Fruit fly (Drosophila melanogaster) whole organism, embryonic: ENCODE results near the gene Efr.
A peak's percentile ranks its signal among the peaks of the same experiment; 100 is the strongest.

ENCODE experiments used
- B-H2 ChIP-seq: fragments of 200-800 bp; sonication (Bioruptor generic); optimal IDR thresholded peaks from 2 replicates; lab custom pipeline; 2018; ENCODE audit warnings: missing biosample characterization, mild to moderate bottlenecking, missing genetic modification characterization
- BEAF-32 ChIP-seq: fragments of 200-800 bp; sonication (Bioruptor generic); optimal IDR thresholded peaks from 3 replicates; lab custom pipeline; 2017; ENCODE audit warnings: missing biosample characterization, missing genetic modification characterization, mild to moderate bottlenecking, moderate library complexity, missing genetic modification reagents
- CG10209 ChIP-seq: fragments of 200-800 bp; sonication (Bioruptor generic); optimal IDR thresholded peaks from 3 replicates; lab custom pipeline; 2017; ENCODE audit warnings: missing biosample characterization, mild to moderate bottlenecking, missing genetic modification characterization, missing genetic modification reagents
- CG10267 ChIP-seq: fragments of 200-800 bp; sonication (Bioruptor generic); optimal IDR thresholded peaks from 2 replicates; lab custom pipeline; 2018; ENCODE audit warnings: missing biosample characterization, mild to moderate bottlenecking, missing genetic modification characterization, moderate library complexity
- CG11504 ChIP-seq: fragments of 200-800 bp; sonication (Bioruptor generic); optimal IDR thresholded peaks from 3 replicates; lab custom pipeline; 2019; ENCODE audit warnings: missing biosample characterization, mild to moderate bottlenecking, missing genetic modification characterization, moderate library complexity
- CG12391 ChIP-seq: fragments of 200-800 bp; sonication (Bioruptor generic); optimal IDR thresholded peaks from 3 replicates; lab custom pipeline; 2018; ENCODE audit warnings: missing biosample characterization, mild to moderate bottlenecking, missing genetic modification characterization, moderate library complexity
- CG14860 ChIP-seq: fragments of 200-800 bp; sonication (Bioruptor generic); IDR thresholded peaks from 3 replicates; pipeline ENCODE4 v1.3.6; 2022; ENCODE audit warnings: missing biosample characterization, missing genetic modification characterization; ENCODE audit not compliant: partially characterized antibody
- CG1529 ChIP-seq: fragments of 200-800 bp; sonication (Bioruptor generic); optimal IDR thresholded peaks from 3 replicates; lab custom pipeline; 2018; ENCODE audit warnings: missing biosample characterization, missing genetic modification characterization
- CG2116 ChIP-seq: fragments of 200-800 bp; sonication (Bioruptor generic); optimal IDR thresholded peaks from 3 replicates; lab custom pipeline; 2018; ENCODE audit warnings: missing biosample characterization, mild to moderate bottlenecking, missing genetic modification characterization
- CG2678 ChIP-seq: fragments of 200-800 bp; sonication (Bioruptor generic); optimal IDR thresholded peaks from 3 replicates; lab custom pipeline; 2019; ENCODE audit warnings: missing biosample characterization, mild to moderate bottlenecking, missing genetic modification characterization, moderate library complexity
- CG3995 ChIP-seq: fragments of 200-800 bp; sonication (Bioruptor generic); optimal IDR thresholded peaks from 3 replicates; lab custom pipeline; 2016; ENCODE audit warnings: missing biosample characterization, missing genetic modification characterization
- CG42726 ChIP-seq: fragments of 200-800 bp; sonication (Bioruptor generic); IDR thresholded peaks from 2 replicates; pipeline ENCODE4 v1.3.6; 2022; ENCODE audit warnings: missing biosample characterization, missing genetic modification characterization; ENCODE audit not compliant: partially characterized antibody
- CG4404 ChIP-seq: fragments of 200-800 bp; sonication (Bioruptor generic); IDR thresholded peaks from 2 replicates; pipeline ENCODE4 v1.3.6; 2022; ENCODE audit warnings: missing biosample characterization, missing genetic modification characterization
- CG4617 ChIP-seq: fragments of 200-800 bp; sonication (Bioruptor generic); optimal IDR thresholded peaks from 3 replicates; lab custom pipeline; 2016; ENCODE audit warnings: missing biosample characterization, missing genetic modification characterization, borderline replicate concordance
- CG6791 ChIP-seq: fragments of 200-800 bp; sonication (Bioruptor generic); IDR thresholded peaks from 3 replicates; pipeline ENCODE4 v1.3.6; 2022; ENCODE audit warnings: missing biosample characterization, missing genetic modification characterization; ENCODE audit not compliant: partially characterized antibody
- CG8290 ChIP-seq, 3 experiments: fragments of 200-800 bp; sonication (Bioruptor generic); optimal IDR thresholded peaks; 2 replicates each; lab custom pipeline; 2016 to 2019; ENCODE audit warnings: missing biosample characterization in 3 of 3, missing genetic modification characterization in 3 of 3, mild to moderate bottlenecking in 2 of 3, moderate library complexity in 1 of 3
- Dip2 ChIP-seq: fragments of 200-800 bp; sonication (Bioruptor generic); IDR thresholded peaks from 2 replicates; pipeline ENCODE4 v1.3.6; 2022; ENCODE audit warnings: missing biosample characterization, missing genetic modification characterization
- Dll ChIP-seq: fragments of 200-800 bp; sonication (Bioruptor generic); IDR thresholded peaks from 4 replicates; pipeline ENCODE4 v1.3.6; 2022; ENCODE audit warnings: missing biosample characterization, missing genetic modification characterization; ENCODE audit not compliant: partially characterized antibody
- Doc3 ChIP-seq: fragments of 200-800 bp; sonication (Bioruptor generic); IDR thresholded peaks from 3 replicates; pipeline ENCODE4 v1.3.6; 2022; ENCODE audit warnings: missing biosample characterization, missing genetic modification characterization; ENCODE audit not compliant: partially characterized antibody
- Dref ChIP-seq: fragments of 200-800 bp; sonication (Bioruptor generic); IDR thresholded peaks from 2 replicates; pipeline ENCODE4 v1.3.6; 2022; ENCODE audit warnings: missing biosample characterization, missing genetic modification characterization
- Oaz ChIP-seq: fragments of 200-800 bp; sonication (Bioruptor generic); IDR thresholded peaks from 2 replicates; pipeline ENCODE4 v1.3.6; 2022; ENCODE audit warnings: missing biosample characterization, missing genetic modification characterization
- Oli ChIP-seq: fragments of 200-800 bp; sonication (Bioruptor generic); optimal IDR thresholded peaks from 2 replicates; lab custom pipeline; 2018; ENCODE audit warnings: missing biosample characterization, mild to moderate bottlenecking, missing genetic modification characterization, moderate library complexity
- Opbp ChIP-seq: fragments of 200-800 bp; sonication (Bioruptor generic); IDR thresholded peaks from 3 replicates; pipeline ENCODE4 v1.3.6; 2022; ENCODE audit warnings: missing biosample characterization, missing genetic modification characterization; ENCODE audit not compliant: partially characterized antibody
- Pdp1 ChIP-seq, 2 experiments: fragments of 200-800 bp; sonication (Bioruptor generic); optimal IDR thresholded peaks; 3 replicates each; lab custom pipeline; 2016; ENCODE audit warnings: missing biosample characterization in 2 of 2, missing genetic modification characterization in 2 of 2, mild to moderate bottlenecking in 1 of 2, moderate library complexity in 1 of 2
- Rx ChIP-seq: fragments of 200-800 bp; sonication (Bioruptor generic); IDR thresholded peaks from 2 replicates; pipeline ENCODE4 v1.3.6; 2022; ENCODE audit warnings: missing biosample characterization, missing genetic modification characterization
- Sry-δ ChIP-seq: fragments of 200-800 bp; sonication (Bioruptor generic); optimal IDR thresholded peaks from 2 replicates; lab custom pipeline; 2016; ENCODE audit warnings: missing biosample characterization, missing genetic modification characterization
- YL-1 ChIP-seq: fragments of 200-800 bp; sonication (Bioruptor generic); optimal IDR thresholded peaks from 3 replicates; lab custom pipeline; 2017; ENCODE audit warnings: missing biosample characterization, mild to moderate bottlenecking, missing genetic modification characterization
- ato ChIP-seq: fragments of 200-800 bp; sonication (Bioruptor generic); IDR thresholded peaks from 2 replicates; pipeline ENCODE4 v1.3.6; 2022; ENCODE audit warnings: missing biosample characterization, missing genetic modification characterization; ENCODE audit not compliant: partially characterized antibody
- bbx ChIP-seq: fragments of 200-800 bp; sonication (Bioruptor generic); IDR thresholded peaks from 2 replicates; pipeline ENCODE4 v1.3.6; 2022; ENCODE audit warnings: missing biosample characterization, missing genetic modification characterization; ENCODE audit not compliant: partially characterized antibody
- cg ChIP-seq: fragments of 200-800 bp; sonication (Bioruptor generic); optimal IDR thresholded peaks from 3 replicates; lab custom pipeline; 2019; ENCODE audit warnings: missing biosample characterization, mild to moderate bottlenecking, missing genetic modification characterization, moderate library complexity
- grn ChIP-seq: fragments of 200-800 bp; sonication (Bioruptor generic); optimal IDR thresholded peaks from 3 replicates; lab custom pipeline; 2017; ENCODE audit warnings: missing biosample characterization, missing genetic modification characterization
- inv ChIP-seq: fragments of 200-800 bp; sonication (Bioruptor generic); IDR thresholded peaks from 2 replicates; pipeline ENCODE4 v1.3.6; 2022; ENCODE audit warnings: missing biosample characterization, missing genetic modification characterization; ENCODE audit not compliant: partially characterized antibody
- kay ChIP-seq: fragments of 200-800 bp; sonication (Bioruptor generic); optimal IDR thresholded peaks from 2 replicates; lab custom pipeline; 2016; ENCODE audit warnings: missing biosample characterization, missing genetic modification characterization
- knrl ChIP-seq: fragments of 200-800 bp; sonication (Bioruptor generic); IDR thresholded peaks from 3 replicates; pipeline ENCODE4 v1.3.6; 2022; ENCODE audit warnings: missing biosample characterization, missing genetic modification characterization; ENCODE audit not compliant: partially characterized antibody
- luna ChIP-seq: fragments of 200-800 bp; sonication (Bioruptor generic); optimal IDR thresholded peaks from 2 replicates; lab custom pipeline; 2016; ENCODE audit warnings: missing biosample characterization, missing genetic modification characterization
- mam ChIP-seq: fragments of 200-800 bp; sonication (Bioruptor generic); optimal IDR thresholded peaks from 3 replicates; lab custom pipeline; 2016; ENCODE audit warnings: missing biosample characterization, missing genetic modification characterization
- mld ChIP-seq: fragments of 200-800 bp; sonication (Bioruptor generic); IDR thresholded peaks from 3 replicates; pipeline ENCODE4 v1.3.6; 2022; ENCODE audit warnings: missing biosample characterization, missing genetic modification characterization; ENCODE audit not compliant: partially characterized antibody
- nerfin-2 ChIP-seq: fragments of 200-800 bp; sonication (Bioruptor generic); IDR thresholded peaks from 2 replicates; pipeline ENCODE4 v1.3.6; 2022; ENCODE audit warnings: missing biosample characterization, missing genetic modification characterization; ENCODE audit not compliant: partially characterized antibody
- nmo ChIP-seq: fragments of 200-800 bp; sonication (Bioruptor generic); optimal IDR thresholded peaks from 2 replicates; lab custom pipeline; 2018; ENCODE audit warnings: missing biosample characterization, mild to moderate bottlenecking, missing genetic modification characterization, moderate library complexity
- schlank ChIP-seq: fragments of 200-800 bp; sonication (Bioruptor generic); optimal IDR thresholded peaks from 2 replicates; lab custom pipeline; 2018; ENCODE audit warnings: missing biosample characterization, mild to moderate bottlenecking, missing genetic modification characterization
- sim ChIP-seq: fragments of 200-800 bp; sonication (Bioruptor generic); IDR thresholded peaks from 2 replicates; pipeline ENCODE4 v1.3.6; 2022; ENCODE audit warnings: missing biosample characterization, missing genetic modification characterization
- stwl ChIP-seq: fragments of 200-800 bp; sonication (Bioruptor generic); optimal IDR thresholded peaks from 3 replicates; lab custom pipeline; 2018; ENCODE audit warnings: missing biosample characterization, mild to moderate bottlenecking, missing genetic modification characterization, moderate library complexity
- sug ChIP-seq: fragments of 200-800 bp; optimal IDR thresholded peaks from 2 replicates; lab custom pipeline; 2019; ENCODE audit warnings: missing biosample characterization, mild to moderate bottlenecking, missing genetic modification characterization, moderate library complexity
- twi ChIP-seq: fragments of 200-800 bp; optimal IDR thresholded peaks from 2 replicates; lab custom pipeline; 2019; ENCODE audit warnings: missing biosample characterization, mild to moderate bottlenecking, missing genetic modification characterization, moderate library complexity
- vfl ChIP-seq: fragments of 200-800 bp; sonication (Bioruptor generic); optimal IDR thresholded peaks from 2 replicates; lab custom pipeline; 2016; ENCODE audit warnings: missing biosample characterization, missing genetic modification characterization
- vnd ChIP-seq: fragments of 200-800 bp; sonication (Bioruptor generic); IDR thresholded peaks from 3 replicates; pipeline ENCODE4 v1.3.6; 2022; ENCODE audit warnings: missing biosample characterization, missing genetic modification characterization; ENCODE audit not compliant: partially characterized antibody
- vvl ChIP-seq: fragments of 200-800 bp; sonication (Bioruptor generic); IDR thresholded peaks from 2 replicates; pipeline ENCODE4 v1.3.6; 2022; ENCODE audit warnings: missing biosample characterization, missing genetic modification characterization
- wek ChIP-seq: fragments of 200-800 bp; sonication (Bioruptor generic); optimal IDR thresholded peaks from 3 replicates; lab custom pipeline; 2018; ENCODE audit warnings: missing biosample characterization, mild to moderate bottlenecking, missing genetic modification characterization, moderate library complexity

Efr gene

dm6 chrX:6260900-6261299 lies 41.1 kb downstream of the Efr start, which contains the start of gene Josd (continued):
- peak; percentile 19 for TF ChIP-seq YL-1 (GFP tag; lab: Kevin White, UChicago)
- no peak for TF ChIP-seq wek (GFP tag; lab: Kevin White, UChicago)
- peak; percentile 67; the same call in 1 of the 3 replicates for TF ChIP-seq mld
- TF ChIP-seq knrl (GFP tag; lab: Robert Waterston, UW), result peak; percentile 85
- peak; percentile 66 for TF ChIP-seq nerfin-2 (GFP tag; lab: Robert Waterston, UW)
- TF ChIP-seq inv (GFP tag; lab: Robert Waterston, UW), result peak; percentile 76
- TF ChIP-seq ato (GFP tag; lab: Robert Waterston, UW), result peak; percentile 50; the same call in 1 of the 2 replicates
- no peak for TF ChIP-seq vfl (GFP tag; lab: Kevin White, UChicago)
- TF ChIP-seq Dll, result peak; percentile 87
- TF ChIP-seq Doc3 (GFP tag; lab: Robert Waterston, UW), result peak; percentile 77
- no peak for TF ChIP-seq kay
- TF ChIP-seq CG11504 (tag; lab: Kevin White, UChicago), result peak; percentile 16
- TF ChIP-seq schlank (tag; lab: Kevin White, UChicago), result no peak
- peak; percentile 23 for TF ChIP-seq CG12391 (tag; lab: Kevin White, UChicago)
- TF ChIP-seq Opbp (GFP tag; lab: Robert Waterston, UW), result peak; percentile 85
- peak; percentile 69 for TF ChIP-seq CG14860 (GFP tag; lab: Robert Waterston, UW)
- peak; percentile 83 for TF ChIP-seq CG6791 (GFP tag; lab: Robert Waterston, UW)
- peak; percentile 95 for TF ChIP-seq CG2116
- no peak for TF ChIP-seq CG1529 (GFP tag; lab: Kevin White, UChicago)
- no peak for TF ChIP-seq twi (tag; lab: Kevin White, UChicago)
- peak; percentile 18 for TF ChIP-seq nmo (GFP tag; lab: Kevin White, UChicago)
- peak; percentile 23 for TF ChIP-seq mam
- TF ChIP-seq B-H2, result peak; percentile 17
- TF ChIP-seq sim (GFP tag; lab: Robert Waterston, UW), result no peak
- peak; percentile 68; the same call in 1 of the 2 replicates for TF ChIP-seq CG42726 (GFP tag; lab: Robert Waterston, UW)
- TF ChIP-seq CG4617, result peak; percentile 26
- TF ChIP-seq stwl (tag; lab: Kevin White, UChicago), result peak; percentile 48
- TF ChIP-seq sug, result peak; percentile 11
- no peak for TF ChIP-seq Oaz (GFP tag; lab: Robert Waterston, UW)
- TF ChIP-seq CG10209 (GFP tag; lab: Kevin White, UChicago), result no peak
- no peak for TF ChIP-seq CG8290 (GFP tag; optimal IDR thresholded peaks at IDR 0.05; lab: Kevin White, UChicago)
- TF ChIP-seq CG8290 (tag; optimal IDR thresholded peaks at IDR 0.05; lab: Kevin White, UChicago), result peak in 1 of 2 experiments; percentile 41
- no peak for TF ChIP-seq Oli
- TF ChIP-seq CG2678 (tag; lab: Kevin White, UChicago), result peak; percentile 8
- no peak for TF ChIP-seq cg (GFP tag; lab: Kevin White, UChicago)
- peak; percentile 90 for TF ChIP-seq CG3995
- TF ChIP-seq CG4404 (GFP tag; lab: Robert Waterston, UW), result no peak
- TF ChIP-seq Dip2 (GFP tag; lab: Robert Waterston, UW), result no peak
- TF ChIP-seq Sry-δ (GFP tag; lab: Kevin White, UChicago), result peak; percentile 90
- peak; percentile 6 for TF ChIP-seq CG10267 (tag; lab: Kevin White, UChicago)
- no peak for TF ChIP-seq Pdp1 (GFP tag; optimal IDR thresholded peaks at IDR 0.05; lab: Kevin White, UChicago)
- peak; percentile 81 for TF ChIP-seq Dref
- no peak for TF ChIP-seq grn
- peak; percentile 67 for TF ChIP-seq vnd (GFP tag; lab: Robert Waterston, UW)
- TF ChIP-seq luna (GFP tag; lab: Kevin White, UChicago), result no peak
- no peak for TF ChIP-seq Rx (GFP tag; lab: Robert Waterston, UW)
- TF ChIP-seq bbx (GFP tag; lab: Robert Waterston, UW), result peak; percentile 83
- TF ChIP-seq vvl, result 0 out of 2 replicates have a peak, but pooled peaks have one; percentile 8
- TF ChIP-seq BEAF-32, result peak; percentile 85
